Worm (Caenorhabditis elegans) whole organism, L4 larva: Measurements from ENCODE around the gene C49F5.13.

ENCODE experiments used
- ama-1 ChIP-seq: fragments of 150-350 bp; optimal IDR thresholded peaks from 2 replicates; lab custom pipeline; 2014; ENCODE audit warnings: inconsistent platforms, mixed read lengths
- hif-1 ChIP-seq, 2 experiments: sonication (generic microtip); optimal IDR thresholded peaks; 2 replicates each; lab custom pipeline; 2016 to 2017; ENCODE audit warnings: missing compliant biosample characterization in 2 of 2, missing genetic modification characterization in 2 of 2, missing genetic modification reagents in 2 of 2, missing genotype in 2 of 2, mild to moderate bottlenecking in 1 of 2
- lin-13 ChIP-seq: fragments of 150-350 bp; optimal IDR thresholded peaks from 2 replicates; lab custom pipeline; 2014; ENCODE audit warnings: missing biosample characterization, missing genetic modification reagents, missing genetic modification characterization
- nhr-11 ChIP-seq: fragments of 150-350 bp; optimal IDR thresholded peaks from 2 replicates; lab custom pipeline; 2014; ENCODE audit warnings: missing biosample characterization, missing genetic modification characterization

DNA sequence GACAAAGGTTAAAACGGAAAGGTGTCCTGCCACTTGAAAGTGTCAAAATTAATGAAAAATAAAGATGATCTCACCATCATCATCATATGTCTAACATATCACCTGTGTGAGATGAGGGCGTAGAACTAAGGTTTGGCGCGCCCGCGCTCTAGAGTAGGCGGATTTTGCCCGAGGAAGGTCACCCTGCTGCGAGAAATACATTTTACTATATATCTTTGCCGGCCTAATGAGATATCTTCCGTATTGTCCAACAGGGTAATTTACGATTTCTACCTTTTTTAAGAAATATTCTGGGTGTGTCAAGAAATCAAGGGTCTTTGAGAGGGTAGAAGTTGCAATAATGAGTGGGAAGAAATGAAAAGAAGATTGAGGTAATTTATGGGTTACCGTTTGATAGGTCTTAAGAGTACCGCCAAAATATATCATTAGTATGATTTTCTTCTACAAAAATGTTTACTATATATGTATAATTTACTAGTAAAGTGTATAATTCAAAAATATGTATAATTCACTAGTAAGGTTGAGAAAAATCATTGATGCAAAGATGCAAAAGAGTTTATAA, 46.8 kb downstream of the C49F5.13 start:
- TF ChIP-seq lin-13 (GFP tag; lab: Kevin White, UChicago) (no peak), nhr-11 (tag; lab: Kevin White, UChicago) (no peak), ama-1 (lab: Kevin White, UChicago) (no peak), hif-1 (tag; optimal IDR thresholded peaks at IDR 0.05; lab: Kevin White, UChicago) (no peak)
